Fruit fly (Drosophila melanogaster): Measurements from ENCODE around the gene CG7551.
A peak's percentile ranks its signal among the peaks of the same experiment; 100 is the strongest.

dm6 chr3L:11493090-11493807, 35.0 kb downstream of the CG7551 start:
- TF ChIP-seq Myc (optimal IDR thresholded peaks at IDR 0.05) (no peak), pan (optimal IDR thresholded peaks at IDR 0.05) (no peak), OdsH (GFP tag; optimal IDR thresholded peaks at IDR 0.05) (no peak), fru (GFP tag; optimal IDR thresholded peaks at IDR 0.05) (peak; percentile 25), sage (GFP tag; optimal IDR thresholded peaks at IDR 0.05) (no peak), br (GFP tag; optimal IDR thresholded peaks at IDR 0.05) (no peak)

Data from whole organism, wandering third instar larva.